Worm (Caenorhabditis elegans) whole organism, L1 larva: Measurements from ENCODE around the gene abcf-2.

ENCODE experiments used
- C04F5.9 ChIP-seq: sonication (generic microtip); optimal IDR thresholded peaks from 2 replicates; lab custom pipeline; 2016; ENCODE audit warnings: missing genetic modification characterization, missing compliant biosample characterization
- C16A3.4 ChIP-seq: fragments of 150-350 bp; optimal IDR thresholded peaks from 2 replicates; lab custom pipeline; 2014; ENCODE audit warnings: missing biosample characterization, missing genetic modification characterization
- C34B4.2 ChIP-seq: sonication (generic microtip); optimal IDR thresholded peaks from 2 replicates; lab custom pipeline; 2017; ENCODE audit warnings: mild to moderate bottlenecking, missing genetic modification characterization, missing compliant biosample characterization
- Y116A8C.19 ChIP-seq: sonication (generic microtip); optimal IDR thresholded peaks from 2 replicates; lab custom pipeline; 2016; ENCODE audit warnings: missing compliant biosample characterization, missing genetic modification characterization, borderline replicate concordance
- aha-1 ChIP-seq: fragments of 150-350 bp; optimal IDR thresholded peaks from 2 replicates; lab custom pipeline; 2014; ENCODE audit warnings: missing biosample characterization, missing genetic modification characterization
- aly-2 ChIP-seq: fragments of 150-350 bp; optimal IDR thresholded peaks from 2 replicates; lab custom pipeline; 2014; ENCODE audit warnings: missing biosample characterization, missing genetic modification characterization
- ceh-8 ChIP-seq: fragments of 200-800 bp; sonication (Bioruptor generic); optimal IDR thresholded peaks from 2 replicates; lab custom pipeline; 2018; ENCODE audit warnings: mild to moderate bottlenecking, missing genetic modification characterization, moderate library complexity, missing compliant biosample characterization
- ceh-82 ChIP-seq, 3 experiments: fragments of 150-350 bp in 1 of 3; sonication (generic microtip) in 2 of 3; optimal IDR thresholded peaks; 2 replicates each; lab custom pipeline; 2014 to 2017; ENCODE audit warnings: missing biosample characterization in 3 of 3, missing genetic modification characterization in 3 of 3
- dsc-1 ChIP-seq: sonication (generic microtip); optimal IDR thresholded peaks from 2 replicates; lab custom pipeline; 2016; ENCODE audit warnings: mild to moderate bottlenecking, missing genetic modification characterization, missing compliant biosample characterization
- efl-1 ChIP-seq, 4 experiments: fragments of 150-350 bp; optimal IDR thresholded peaks in 3 of 4; peaks in 1 of 4; 1 replicate in 1 of 4; 2 replicates in 3 of 4; lab custom pipeline; 2014; ENCODE audit warnings: missing biosample characterization in 2 of 4, missing genetic modification characterization in 2 of 4, missing genetic modification reagents in 2 of 4
- elt-2 ChIP-seq: sonication (generic microtip); optimal IDR thresholded peaks from 2 replicates; lab custom pipeline; 2016; ENCODE audit warnings: missing genetic modification characterization, mild to moderate bottlenecking, inconsistent platforms, missing compliant biosample characterization, missing genetic modification reagents
- fkh-10 ChIP-seq: sonication (generic microtip); optimal IDR thresholded peaks from 2 replicates; lab custom pipeline; 2017; ENCODE audit warnings: missing biosample characterization, missing genetic modification reagents, missing genetic modification characterization
- fos-1 ChIP-seq: fragments of 150-350 bp; optimal IDR thresholded peaks from 2 replicates; lab custom pipeline; 2014; ENCODE audit warnings: missing biosample characterization, missing genetic modification characterization
- hlh-17 ChIP-seq: fragments of 200-800 bp; sonication (Bioruptor generic); optimal IDR thresholded peaks from 2 replicates; lab custom pipeline; 2018; ENCODE audit warnings: missing genetic modification characterization, mild to moderate bottlenecking, missing compliant biosample characterization, moderate library complexity, borderline replicate concordance
- hpl-2 ChIP-seq: fragments of 150-350 bp; optimal IDR thresholded peaks from 2 replicates; lab custom pipeline; 2014; ENCODE audit warnings: missing biosample characterization, missing genetic modification reagents, missing genetic modification characterization
- irx-1 ChIP-seq: sonication (generic microtip); optimal IDR thresholded peaks from 2 replicates; lab custom pipeline; 2016; ENCODE audit warnings: missing genetic modification characterization, missing compliant biosample characterization
- isw-1 ChIP-seq: fragments of 200-800 bp; sonication (Bioruptor generic); IDR thresholded peaks from 2 replicates; pipeline ENCODE4 v1.3.6; 2022; ENCODE audit warnings: missing genetic modification characterization, missing compliant biosample characterization
- lin-14 ChIP-seq: fragments of 200-800 bp; sonication (Bioruptor generic); optimal IDR thresholded peaks from 2 replicates; lab custom pipeline; 2018; ENCODE audit warnings: mild to moderate bottlenecking, missing genetic modification characterization, moderate library complexity, missing compliant biosample characterization
- lin-15B ChIP-seq: fragments of 150-350 bp; sonication (generic microtip); optimal IDR thresholded peaks from 3 replicates; lab custom pipeline; 2014; ENCODE audit warnings: missing biosample characterization, missing genetic modification characterization
- lin-35 ChIP-seq, 2 experiments: fragments of 150-350 bp; optimal IDR thresholded peaks; 2 replicates each; lab custom pipeline; 2014; ENCODE audit warnings: missing biosample characterization in 2 of 2, missing genetic modification characterization in 2 of 2, missing genetic modification reagents in 2 of 2
- mab-9 ChIP-seq: fragments of 200-800 bp; sonication (Bioruptor generic); IDR thresholded peaks from 2 replicates; pipeline ENCODE4 v1.3.6; 2022; ENCODE audit warnings: missing genetic modification reagents, missing genetic modification characterization, missing compliant biosample characterization
- mdl-1 ChIP-seq, 2 experiments: fragments of 150-350 bp; optimal IDR thresholded peaks; 2 replicates each; lab custom pipeline; 2014 to 2017; ENCODE audit warnings: missing biosample characterization in 2 of 2, missing genetic modification characterization in 2 of 2, inconsistent platforms in 1 of 2
- mef-2 ChIP-seq: fragments of 150-350 bp; optimal IDR thresholded peaks from 2 replicates; lab custom pipeline; 2014; ENCODE audit warnings: missing biosample characterization, missing genetic modification characterization
- nhr-11 ChIP-seq: fragments of 150-350 bp; optimal IDR thresholded peaks from 2 replicates; lab custom pipeline; 2014; ENCODE audit warnings: missing biosample characterization, missing genetic modification characterization
- nhr-237 ChIP-seq: fragments of 150-350 bp; optimal IDR thresholded peaks from 2 replicates; lab custom pipeline; 2014; ENCODE audit warnings: missing biosample characterization, missing genetic modification characterization
- nhr-28 ChIP-seq: fragments of 150-350 bp; optimal IDR thresholded peaks from 2 replicates; lab custom pipeline; 2014; ENCODE audit warnings: missing biosample characterization, missing genetic modification characterization
- nhr-47 ChIP-seq: sonication (generic microtip); optimal IDR thresholded peaks from 2 replicates; lab custom pipeline; 2016; ENCODE audit warnings: mild to moderate bottlenecking, missing genetic modification characterization, moderate library complexity, missing compliant biosample characterization
- nhr-71 ChIP-seq: sonication (generic microtip); optimal IDR thresholded peaks from 2 replicates; lab custom pipeline; 2016; ENCODE audit warnings: mild to moderate bottlenecking, missing genetic modification characterization, moderate library complexity, missing compliant biosample characterization
- nhr-77 ChIP-seq: fragments of 150-350 bp; optimal IDR thresholded peaks from 2 replicates; lab custom pipeline; 2014; ENCODE audit warnings: missing biosample characterization, missing genetic modification characterization
- nhr-84 ChIP-seq: sonication (generic microtip); optimal IDR thresholded peaks from 2 replicates; lab custom pipeline; 2017; ENCODE audit warnings: missing biosample characterization, missing genetic modification characterization
- nhr-85 ChIP-seq: sonication (generic microtip); peaks from one replicate; lab custom pipeline; 2016; ENCODE audit warnings: missing genetic modification characterization, inconsistent platforms, missing compliant biosample characterization
- nhr-90 ChIP-seq: sonication (generic microtip); optimal IDR thresholded peaks from 2 replicates; lab custom pipeline; 2016; ENCODE audit warnings: mild to moderate bottlenecking, missing genetic modification characterization, missing compliant biosample characterization; ENCODE audit not compliant: poor library complexity
- pag-3 ChIP-seq: sonication (generic microtip); optimal IDR thresholded peaks from 2 replicates; lab custom pipeline; 2017; ENCODE audit warnings: missing genetic modification characterization, mild to moderate bottlenecking, missing compliant biosample characterization, antibody characterized with exemption, borderline replicate concordance; ENCODE audit not compliant: insufficient read depth
- pax-3 ChIP-seq: fragments of 200-800 bp; sonication (Bioruptor generic); optimal IDR thresholded peaks from 2 replicates; lab custom pipeline; 2018; ENCODE audit warnings: mild to moderate bottlenecking, missing genetic modification characterization, moderate library complexity, missing compliant biosample characterization
- pqm-1 ChIP-seq: sonication (generic microtip); optimal IDR thresholded peaks from 3 replicates; lab custom pipeline; 2017; ENCODE audit warnings: missing biosample characterization, missing genetic modification characterization
- rnt-1 ChIP-seq: sonication (generic microtip); optimal IDR thresholded peaks from 2 replicates; lab custom pipeline; 2016; ENCODE audit warnings: mild to moderate bottlenecking, missing genetic modification characterization, moderate library complexity, missing compliant biosample characterization
- skn-1 ChIP-seq: fragments of 150-350 bp; optimal IDR thresholded peaks from 2 replicates; lab custom pipeline; 2014; ENCODE audit warnings: missing biosample characterization, missing genetic modification characterization
- snpc-4 ChIP-seq: fragments of 150-350 bp; optimal IDR thresholded peaks from 2 replicates; lab custom pipeline; 2014; ENCODE audit warnings: missing biosample characterization, missing genetic modification characterization
- sptf-1 ChIP-seq: fragments of 150-350 bp; optimal IDR thresholded peaks from 2 replicates; lab custom pipeline; 2014; ENCODE audit warnings: missing biosample characterization, missing genetic modification characterization
- swsn-7 ChIP-seq: sonication (generic microtip); optimal IDR thresholded peaks from 2 replicates; lab custom pipeline; 2016; ENCODE audit warnings: missing genetic modification characterization, missing compliant biosample characterization
- tlp-1 ChIP-seq: fragments of 150-350 bp; optimal IDR thresholded peaks from 2 replicates; lab custom pipeline; 2014; ENCODE audit warnings: missing biosample characterization, missing genetic modification characterization
- unc-130 ChIP-seq: fragments of 150-350 bp; optimal IDR thresholded peaks from 2 replicates; lab custom pipeline; 2017; ENCODE audit warnings: missing biosample characterization, missing genetic modification characterization, inconsistent platforms
- unc-30 ChIP-seq: sonication (generic microtip); optimal IDR thresholded peaks from 2 replicates; lab custom pipeline; 2017; ENCODE audit warnings: missing biosample characterization, missing genetic modification characterization
- unc-86 ChIP-seq: sonication (generic microtip); optimal IDR thresholded peaks from 2 replicates; lab custom pipeline; 2016; ENCODE audit warnings: missing genetic modification characterization, missing compliant biosample characterization
- unc-98 ChIP-seq: fragments of 200-800 bp; sonication (Bioruptor generic); IDR thresholded peaks from 2 replicates; pipeline ENCODE4 v1.3.6; 2022; ENCODE audit warnings: missing genetic modification characterization, missing compliant biosample characterization
- xbp-1 ChIP-seq: sonication (generic microtip); optimal IDR thresholded peaks from 2 replicates; lab custom pipeline; 2016; ENCODE audit warnings: missing genetic modification characterization, missing compliant biosample characterization
- zip-4 ChIP-seq: fragments of 200-800 bp; sonication (Bioruptor generic); optimal IDR thresholded peaks from 2 replicates; lab custom pipeline; 2018; ENCODE audit warnings: mild to moderate bottlenecking, missing genetic modification characterization, moderate library complexity, missing compliant biosample characterization
- ztf-4 ChIP-seq: fragments of 150-350 bp; optimal IDR thresholded peaks from 2 replicates; lab custom pipeline; 2014; ENCODE audit warnings: missing biosample characterization, missing genetic modification characterization

Gene abcf-2

DNA sequence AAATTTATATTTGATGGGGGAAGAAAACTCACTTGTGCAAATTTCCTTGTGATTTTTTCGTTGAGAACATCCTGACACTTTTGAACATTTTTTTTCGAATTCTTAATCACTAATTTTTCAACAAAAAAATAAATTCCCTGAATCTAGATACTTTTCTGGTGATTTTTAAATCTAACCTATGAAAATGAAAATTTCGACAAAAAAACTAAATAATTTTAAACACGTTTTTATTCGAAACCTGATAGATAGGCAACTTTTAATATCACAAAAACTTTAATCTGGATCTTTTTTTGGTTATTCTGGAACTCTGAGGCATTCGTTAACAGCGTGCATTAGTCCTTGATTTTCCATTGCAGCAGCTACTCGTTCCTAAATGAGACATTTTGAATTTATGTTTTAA, 25.2 kb downstream of the abcf-2 start, which contains the start of gene F45G2.9:
F45G2.9 (minus strand) TSS at position 101 of the 400 bp plus-strand sequence.
- TF ChIP-seq unc-130 (tag; lab: Kevin White, UChicago) = no peak
- no peak for TF ChIP-seq C34B4.2 (tag; lab: Kevin White, UChicago)
- TF ChIP-seq nhr-237 (tag; lab: Kevin White, UChicago) = no peak
- TF ChIP-seq hpl-2 = no peak
- no peak for TF ChIP-seq irx-1 (tag; lab: Kevin White, UChicago)
- no peak for TF ChIP-seq lin-35 (GFP tag; optimal IDR thresholded peaks at IDR 0.05; lab: Kevin White, UChicago)
- TF ChIP-seq elt-2 = no peak
- TF ChIP-seq pag-3 (tag; lab: Kevin White, UChicago) = no peak
- TF ChIP-seq rnt-1 (tag; lab: Kevin White, UChicago) = no peak
- TF ChIP-seq pax-3 (tag; lab: Kevin White, UChicago) = no peak
- no peak for TF ChIP-seq efl-1 (optimal IDR thresholded peaks at IDR 0.05; lab: Kevin White, UChicago)
- TF ChIP-seq efl-1 (GFP tag; optimal IDR thresholded peaks at IDR 0.05 in 1 of 2; lab: Kevin White, UChicago) = no peak
- TF ChIP-seq nhr-47 (tag; lab: Kevin White, UChicago) = no peak
- no peak for TF ChIP-seq ceh-8
- TF ChIP-seq, all 84 proteins: peak for 0

DNA sequence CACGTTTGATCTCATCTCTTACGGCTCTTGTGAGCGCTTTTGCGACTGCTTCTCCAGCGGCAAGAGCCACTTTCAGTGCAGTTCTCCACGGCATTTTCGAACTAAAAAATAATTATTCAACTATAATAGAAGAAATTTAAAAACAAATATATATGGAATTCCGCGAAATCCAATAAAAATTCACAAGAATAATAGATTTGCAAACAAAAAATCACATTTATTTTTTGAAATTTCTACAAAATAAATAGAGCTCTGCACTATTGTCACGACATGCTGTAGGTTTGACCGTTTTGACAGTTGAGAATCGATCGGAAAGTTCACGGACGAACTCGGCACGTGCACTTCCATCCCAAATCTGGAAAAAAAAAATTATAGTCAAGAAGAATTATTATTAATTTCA, 26.5 kb downstream of the abcf-2 start, which contains the start of gene F45G2.8:
F45G2.8 (minus strand) TSS at position 101 of the 400 bp plus-strand sequence.
- TF ChIP-seq swsn-7 = no peak
- no peak for TF ChIP-seq mdl-1 (tag; optimal IDR thresholded peaks at IDR 0.05; lab: Kevin White, UChicago)
- TF ChIP-seq dsc-1 (tag; lab: Kevin White, UChicago) = no peak
- TF ChIP-seq irx-1 (tag; lab: Kevin White, UChicago) = no peak
- no peak for TF ChIP-seq hlh-17
- no peak for TF ChIP-seq nhr-71 (tag; lab: Kevin White, UChicago)
- TF ChIP-seq pqm-1 = no peak
- no peak for TF ChIP-seq nhr-11 (tag; lab: Kevin White, UChicago)
- no peak for TF ChIP-seq mab-9 (GFP tag; lab: Robert Waterston, UW)
- TF ChIP-seq pax-3 (tag; lab: Kevin White, UChicago) = no peak
- no peak for TF ChIP-seq unc-30 (tag; lab: Kevin White, UChicago)
- TF ChIP-seq nhr-47 (tag; lab: Kevin White, UChicago) = no peak
- TF ChIP-seq ztf-4 (tag; lab: Kevin White, UChicago) = no peak
- TF ChIP-seq snpc-4 (tag; lab: Kevin White, UChicago) = no peak
- TF ChIP-seq nhr-28 (tag; lab: Kevin White, UChicago) = no peak
- no peak for TF ChIP-seq unc-86 (tag; lab: Kevin White, UChicago)

DNA sequence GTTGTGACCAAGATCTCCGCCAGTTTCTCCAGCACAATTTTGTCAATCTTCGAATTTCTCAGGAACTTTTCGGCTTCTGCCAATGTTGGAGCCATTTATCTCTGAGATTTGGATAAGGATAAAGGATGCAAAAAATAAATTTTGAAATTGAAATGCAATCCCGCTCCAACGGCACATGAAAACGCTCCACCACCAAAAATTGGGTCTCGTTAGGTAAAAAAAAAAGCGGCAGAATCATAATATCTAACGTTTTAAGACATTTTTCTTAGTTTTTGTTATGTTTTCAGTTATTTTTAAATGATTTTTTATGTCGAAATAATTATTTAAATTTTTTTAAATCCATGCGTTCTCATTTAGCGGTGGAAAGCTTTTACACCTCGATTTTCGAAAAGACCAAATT, 27.6 kb downstream of the abcf-2 start, which contains the start of gene F45G2.7:
F45G2.7 (minus strand) TSS at position 101 of the 400 bp plus-strand sequence.
- no peak for TF ChIP-seq snpc-4 (tag; lab: Kevin White, UChicago)
- TF ChIP-seq tlp-1 (tag; lab: Kevin White, UChicago) = no peak
- TF ChIP-seq unc-98 = no peak
- no peak for TF ChIP-seq C04F5.9 (tag; lab: Kevin White, UChicago)
- TF ChIP-seq hpl-2 = no peak
- TF ChIP-seq isw-1 = no peak
- no peak for TF ChIP-seq lin-15B
- no peak for TF ChIP-seq mef-2
- TF ChIP-seq C16A3.4 = no peak
- TF ChIP-seq rnt-1 (tag; lab: Kevin White, UChicago) = no peak
- no peak for TF ChIP-seq nhr-77 (tag; lab: Kevin White, UChicago)
- TF ChIP-seq sptf-1 = no peak
- TF ChIP-seq zip-4 (GFP tag; lab: Kevin White, UChicago) = no peak
- no peak for TF ChIP-seq nhr-11 (tag; lab: Kevin White, UChicago)
- TF ChIP-seq fkh-10 (GFP tag; lab: Kevin White, UChicago) = no peak
- TF ChIP-seq, all 84 proteins: peak for 0

DNA sequence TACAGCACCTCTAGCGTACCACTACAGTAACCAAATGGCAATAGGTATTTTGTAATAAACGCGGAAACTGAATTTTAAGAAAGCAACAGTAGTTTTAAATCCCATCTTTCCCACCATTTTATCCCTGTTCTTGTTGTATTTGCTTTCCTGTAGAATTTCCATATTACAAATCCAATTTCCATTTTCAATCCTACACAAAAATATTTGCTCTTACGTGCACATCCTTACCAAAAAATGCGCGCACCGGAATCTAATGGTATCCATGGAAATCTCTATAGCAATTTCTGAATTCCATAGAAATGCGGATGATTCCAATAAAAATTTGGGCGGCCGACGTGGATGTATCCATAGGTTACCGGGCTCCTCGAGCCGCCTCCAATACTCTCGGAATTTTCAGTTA, 31.9 kb downstream of the abcf-2 start, which contains the start of gene trf-1:
trf-1 (plus strand) TSS at position 301 of the 400 bp plus-strand sequence.
- TF ChIP-seq skn-1 (tag; lab: Kevin White, UChicago) = no peak
- no peak for TF ChIP-seq elt-2
- TF ChIP-seq aly-2 (tag; lab: Kevin White, UChicago) = no peak
- TF ChIP-seq Y116A8C.19 (tag; lab: Kevin White, UChicago) = no peak
- no peak for TF ChIP-seq aha-1 (tag; lab: Kevin White, UChicago)
- no peak for TF ChIP-seq xbp-1
- no peak for TF ChIP-seq nhr-85
- no peak for TF ChIP-seq nhr-90 (tag; lab: Kevin White, UChicago)
- no peak for TF ChIP-seq lin-14 (GFP tag; lab: Kevin White, UChicago)
- TF ChIP-seq ceh-82 (tag; optimal IDR thresholded peaks at IDR 0.05; lab: Kevin White, UChicago) = no peak
- no peak for TF ChIP-seq nhr-84 (tag; lab: Kevin White, UChicago)
- no peak for TF ChIP-seq tlp-1 (tag; lab: Kevin White, UChicago)
- no peak for TF ChIP-seq fos-1 (tag; lab: Kevin White, UChicago)
- no peak for TF ChIP-seq zip-4 (GFP tag; lab: Kevin White, UChicago)
- no peak for TF ChIP-seq fkh-10 (GFP tag; lab: Kevin White, UChicago)
